Fruit fly (Drosophila melanogaster) whole organism, wandering third instar larva: ENCODE data around the gene cic.

ENCODE experiments used
- Abd-B ChIP-seq: fragments of >200 bp; optimal IDR thresholded peaks from 2 replicates; lab custom pipeline; 2017; ENCODE audit warnings: missing biosample characterization, missing genetic modification characterization
- CG9705 ChIP-seq: fragments of 200-800 bp; sonication (Bioruptor generic); optimal IDR thresholded peaks from 2 replicates; lab custom pipeline; 2018; ENCODE audit warnings: missing biosample characterization, mild to moderate bottlenecking, missing genetic modification characterization
- Hr83 ChIP-seq: fragments of 200-300 bp; sonication (Bioruptor generic); optimal IDR thresholded peaks from 2 replicates; lab custom pipeline; 2016; ENCODE audit warnings: missing biosample characterization, mild to moderate bottlenecking, missing genetic modification characterization, moderate library complexity; ENCODE audit not compliant: poor library complexity, severe bottlenecking
- OdsH ChIP-seq: fragments of 200-800 bp; sonication (Bioruptor generic); optimal IDR thresholded peaks from 2 replicates; lab custom pipeline; 2016; ENCODE audit warnings: missing biosample characterization, mild to moderate bottlenecking, missing genetic modification characterization
- Rel ChIP-seq, 2 experiments: fragments of 200-800 bp; sonication (Bioruptor generic) in 1 of 2; optimal IDR thresholded peaks; 2 replicates in 1 of 2; 3 replicates in 1 of 2; lab custom pipeline; 2016 to 2019; ENCODE audit warnings: mild to moderate bottlenecking in 2 of 2, missing biosample characterization in 2 of 2, missing genetic modification characterization in 2 of 2, moderate library complexity in 1 of 2
- Sp1 ChIP-seq: fragments of 200-800 bp; sonication (Bioruptor generic); optimal IDR thresholded peaks from 3 replicates; lab custom pipeline; 2019; ENCODE audit warnings: missing biosample characterization, mild to moderate bottlenecking, missing genetic modification characterization, moderate library complexity
- psq ChIP-seq: fragments of 200-800 bp; sonication (Bioruptor generic); optimal IDR thresholded peaks from 3 replicates; lab custom pipeline; 2017; ENCODE audit warnings: missing biosample characterization, mild to moderate bottlenecking, missing genetic modification characterization, moderate library complexity
- sv ChIP-seq: fragments of 200-800 bp; sonication (Bioruptor generic); optimal IDR thresholded peaks from 3 replicates; lab custom pipeline; 2016; ENCODE audit warnings: missing biosample characterization, missing genetic modification characterization
- usp ChIP-seq: fragments of >200 bp; optimal IDR thresholded peaks from 2 replicates; lab custom pipeline; 2017; ENCODE audit warnings: missing biosample characterization, missing genetic modification characterization

- no peak for TF ChIP-seq OdsH (GFP tag; lab: Kevin White, UChicago)
- no peak for TF ChIP-seq Rel (GFP tag; optimal IDR thresholded peaks at IDR 0.05; lab: Kevin White, UChicago)
- no peak for TF ChIP-seq Rel (tag; optimal IDR thresholded peaks at IDR 0.05; lab: Kevin White, UChicago)
- no peak for TF ChIP-seq CG9705 (GFP tag; lab: Kevin White, UChicago)
- TF ChIP-seq Sp1 (GFP tag; lab: Kevin White, UChicago): no peak
- TF ChIP-seq psq (GFP tag; lab: Kevin White, UChicago): peak; percentile 87
- no peak for TF ChIP-seq Hr83 (GFP tag; lab: Kevin White, UChicago)
- TF ChIP-seq usp (GFP tag; lab: Kevin White, UChicago): no peak
- no peak for TF ChIP-seq sv (GFP tag; lab: Kevin White, UChicago)
- no peak for TF ChIP-seq Abd-B (GFP tag; lab: Kevin White, UChicago)
Observed at dm6 chr3R:20292880-20293491, 40.4 kb downstream of the cic start.
